Worm (Caenorhabditis elegans): ENCODE results near the gene cku-80.

DNA sequence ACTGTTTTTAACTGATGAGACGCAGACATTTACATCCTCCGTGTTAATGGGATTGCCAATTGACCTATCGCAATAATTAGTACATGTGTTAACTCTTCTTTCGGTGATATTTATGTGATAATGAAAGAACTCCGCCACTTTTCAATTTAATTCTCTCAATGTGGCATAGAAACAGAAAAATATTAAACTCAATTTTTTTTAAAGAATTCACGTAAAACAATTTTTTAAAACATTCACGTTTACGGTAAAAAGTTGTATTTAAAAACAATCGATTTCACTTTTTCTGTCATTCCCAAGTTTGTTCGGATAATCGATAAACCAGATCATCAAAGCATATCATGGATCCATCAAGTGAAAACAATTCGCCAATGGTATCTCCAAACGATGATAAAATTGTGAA is 49.2 kb downstream of the cku-80 start, which contains the start of gene mstr-2:
- TF ChIP-seq dmd-4 (tag; optimal IDR thresholded peaks at IDR 0.05; ENCODE audit: borderline replicate concordance) (no peak), unc-86 (tag; optimal IDR thresholded peaks at IDR 0.05) (no peak), nfya-1 (tag; optimal IDR thresholded peaks at IDR 0.05) (no peak), mec-3 (tag; optimal IDR thresholded peaks at IDR 0.05; ENCODE audit: borderline replicate concordance) (no peak)

Measured in whole organism, late embryonic.